Fruit fly (Drosophila melanogaster) whole organism, embryonic: ENCODE data around the gene CG5882.

ENCODE experiments used
- Atf3 ChIP-seq: fragments of 200-800 bp; sonication (Bioruptor generic); optimal IDR thresholded peaks from 3 replicates; lab custom pipeline; 2016; ENCODE audit warnings: missing biosample characterization, missing genetic modification characterization
- Atf6 ChIP-seq: fragments of 200-800 bp; sonication (Bioruptor generic); IDR thresholded peaks from 2 replicates; pipeline ENCODE4 v1.3.6; 2022; ENCODE audit warnings: missing biosample characterization, missing genetic modification characterization
- Awh ChIP-seq: fragments of 200-800 bp; sonication (Bioruptor generic); IDR thresholded peaks from 2 replicates; pipeline ENCODE4, ENCODE4 v1.3.6; 2022; ENCODE audit warnings: missing biosample characterization, missing genetic modification characterization
- Bgb ChIP-seq: fragments of 200-800 bp; sonication (Bioruptor generic); IDR thresholded peaks from 2 replicates; pipeline ENCODE4 v1.3.6; 2022; ENCODE audit warnings: missing biosample characterization, missing genetic modification characterization; ENCODE audit not compliant: partially characterized antibody
- CG1024 ChIP-seq: fragments of 200-800 bp; sonication (Bioruptor generic); IDR thresholded peaks from 2 replicates; pipeline ENCODE4 v1.3.6; 2022; ENCODE audit warnings: missing biosample characterization, missing genetic modification characterization
- CG10431 ChIP-seq: fragments of 200-800 bp; sonication (Bioruptor generic); optimal IDR thresholded peaks from 3 replicates; lab custom pipeline; 2018; ENCODE audit warnings: missing biosample characterization, mild to moderate bottlenecking, missing genetic modification characterization
- CG12299 ChIP-seq: fragments of 200-800 bp; sonication (Bioruptor generic); optimal IDR thresholded peaks from 2 replicates; lab custom pipeline; 2018; ENCODE audit warnings: missing biosample characterization, mild to moderate bottlenecking, missing genetic modification characterization
- CG15601 ChIP-seq: fragments of 200-800 bp; sonication (Bioruptor generic); optimal IDR thresholded peaks from 3 replicates; lab custom pipeline; 2019; ENCODE audit warnings: missing biosample characterization, mild to moderate bottlenecking, missing genetic modification characterization, moderate library complexity
- CG1602 ChIP-seq: fragments of 200-800 bp; sonication (Bioruptor generic); optimal IDR thresholded peaks from 3 replicates; lab custom pipeline; 2016; ENCODE audit warnings: missing biosample characterization, missing genetic modification characterization
- CG16779 ChIP-seq: fragments of 200-800 bp; sonication (Bioruptor generic); IDR thresholded peaks from 2 replicates; pipeline ENCODE4 v1.3.6; 2022; ENCODE audit warnings: missing biosample characterization, missing genetic modification characterization
- CG2202 ChIP-seq: fragments of 200-800 bp; sonication (Bioruptor generic); optimal IDR thresholded peaks from 2 replicates; lab custom pipeline; 2018; ENCODE audit warnings: missing biosample characterization, mild to moderate bottlenecking, missing genetic modification characterization
- CG32767 ChIP-seq: fragments of 200-800 bp; sonication (Bioruptor generic); IDR thresholded peaks from 2 replicates; pipeline ENCODE4 v1.3.6; 2022; ENCODE audit warnings: missing biosample characterization, missing genetic modification characterization
- CG42726 ChIP-seq: fragments of 200-800 bp; sonication (Bioruptor generic); IDR thresholded peaks from 2 replicates; pipeline ENCODE4 v1.3.6; 2022; ENCODE audit warnings: missing biosample characterization, missing genetic modification characterization; ENCODE audit not compliant: partially characterized antibody
- CG4424 ChIP-seq: fragments of 200-800 bp; sonication (Bioruptor generic); optimal IDR thresholded peaks from 3 replicates; lab custom pipeline; 2016; ENCODE audit warnings: missing biosample characterization, missing genetic modification characterization
- CG7556 ChIP-seq: fragments of 200-800 bp; sonication (Bioruptor generic); optimal IDR thresholded peaks from 2 replicates; lab custom pipeline; 2017; ENCODE audit warnings: missing biosample characterization, mild to moderate bottlenecking, missing genetic modification characterization
- CG7839 ChIP-seq: fragments of 200-800 bp; sonication (Bioruptor generic); optimal IDR thresholded peaks from 3 replicates; lab custom pipeline; 2018; ENCODE audit warnings: missing biosample characterization, mild to moderate bottlenecking, missing genetic modification characterization, moderate library complexity
- CG8359 ChIP-seq: fragments of 200-800 bp; sonication (Bioruptor generic); optimal IDR thresholded peaks from 2 replicates; lab custom pipeline; 2017; ENCODE audit warnings: missing biosample characterization, mild to moderate bottlenecking, missing genetic modification characterization, borderline replicate concordance
- Deaf1 ChIP-seq: fragments of 200-800 bp; optimal IDR thresholded peaks from 3 replicates; lab custom pipeline; 2019; ENCODE audit warnings: missing biosample characterization, mild to moderate bottlenecking, missing genetic modification characterization, moderate library complexity
- Dfd ChIP-seq, 2 experiments: fragments of >200 bp; optimal IDR thresholded peaks; 2 replicates each; lab custom pipeline; 2017; ENCODE audit warnings: missing biosample characterization in 2 of 2, missing genetic modification characterization in 2 of 2
- Dref ChIP-seq: fragments of 200-800 bp; sonication (Bioruptor generic); IDR thresholded peaks from 2 replicates; pipeline ENCODE4 v1.3.6; 2022; ENCODE audit warnings: missing biosample characterization, missing genetic modification characterization
- E2f2 ChIP-seq: fragments of 200-800 bp; sonication (Bioruptor generic); IDR thresholded peaks from 2 replicates; pipeline ENCODE4 v1.3.6; 2022; ENCODE audit warnings: missing biosample characterization, missing genetic modification characterization
- ERR ChIP-seq: fragments of 200-800 bp; sonication (Bioruptor generic); optimal IDR thresholded peaks from 2 replicates; lab custom pipeline; 2016; ENCODE audit warnings: missing biosample characterization, missing genetic modification characterization
- Ets65A ChIP-seq: fragments of 200-800 bp; sonication (Bioruptor generic); peaks from one replicate; lab custom pipeline; 2016; ENCODE audit warnings: missing biosample characterization, missing genetic modification characterization
- HLH3B ChIP-seq: fragments of 200-800 bp; sonication (Bioruptor generic); IDR thresholded peaks from 2 replicates; pipeline ENCODE4 v1.3.6; 2022; ENCODE audit warnings: missing biosample characterization, missing genetic modification characterization
- HLHmδ ChIP-seq: fragments of 200-800 bp; sonication (Bioruptor generic); optimal IDR thresholded peaks from 2 replicates; lab custom pipeline; 2018; ENCODE audit warnings: missing biosample characterization, mild to moderate bottlenecking, missing genetic modification characterization, moderate library complexity
- MBD-R2 ChIP-seq: fragments of 200-800 bp; sonication (Bioruptor generic); IDR thresholded peaks from 2 replicates; pipeline ENCODE4 v1.3.6; 2022; ENCODE audit warnings: missing biosample characterization, missing genetic modification characterization
- MESR4 ChIP-seq: fragments of 200-800 bp; sonication (Bioruptor generic); optimal IDR thresholded peaks from 2 replicates; lab custom pipeline; 2018; ENCODE audit warnings: missing biosample characterization, mild to moderate bottlenecking, missing genetic modification characterization, moderate library complexity
- Myb ChIP-seq: fragments of 200-800 bp; sonication (Bioruptor generic); optimal IDR thresholded peaks from 2 replicates; lab custom pipeline; 2016; ENCODE audit warnings: missing biosample characterization, missing genetic modification characterization
- Nf-YB ChIP-seq: fragments of 200-800 bp; sonication (Bioruptor generic); optimal IDR thresholded peaks from 3 replicates; lab custom pipeline; 2019; ENCODE audit warnings: missing biosample characterization, mild to moderate bottlenecking, missing genetic modification characterization, moderate library complexity
- Poxn ChIP-seq: fragments of 200-800 bp; sonication (Bioruptor generic); IDR thresholded peaks from 2 replicates; pipeline ENCODE4 v1.3.6; 2022; ENCODE audit warnings: missing biosample characterization, missing genetic modification characterization
- Sry-β ChIP-seq: fragments of 200-800 bp; sonication (Bioruptor generic); optimal IDR thresholded peaks from 2 replicates; lab custom pipeline; 2018; ENCODE audit warnings: missing biosample characterization, mild to moderate bottlenecking, missing genetic modification characterization, moderate library complexity
- Sry-δ ChIP-seq: fragments of 200-800 bp; sonication (Bioruptor generic); optimal IDR thresholded peaks from 2 replicates; lab custom pipeline; 2016; ENCODE audit warnings: missing biosample characterization, missing genetic modification characterization
- Usf ChIP-seq: fragments of 200-800 bp; sonication (Bioruptor generic); optimal IDR thresholded peaks from 2 replicates; lab custom pipeline; 2017; ENCODE audit warnings: missing genotype, missing biosample characterization, missing genetic modification characterization
- Xbp1 ChIP-seq: fragments of 200-800 bp; sonication (Bioruptor generic); optimal IDR thresholded peaks from 3 replicates; lab custom pipeline; 2016; ENCODE audit warnings: missing biosample characterization, mild to moderate bottlenecking, missing genetic modification characterization
- amos ChIP-seq: fragments of 200-800 bp; sonication (Bioruptor generic); IDR thresholded peaks from 2 replicates; pipeline ENCODE4 v1.3.6; 2022; ENCODE audit warnings: missing biosample characterization, missing genetic modification characterization; ENCODE audit not compliant: partially characterized antibody
- ato ChIP-seq: fragments of 200-800 bp; sonication (Bioruptor generic); IDR thresholded peaks from 2 replicates; pipeline ENCODE4 v1.3.6; 2022; ENCODE audit warnings: missing biosample characterization, missing genetic modification characterization; ENCODE audit not compliant: partially characterized antibody
- bab2 ChIP-seq: fragments of 200-800 bp; sonication (Bioruptor generic); optimal IDR thresholded peaks from 2 replicates; lab custom pipeline; 2016; ENCODE audit warnings: missing biosample characterization, missing genetic modification characterization
- chif ChIP-seq, 2 experiments: fragments of 200-800 bp; sonication (Bioruptor generic); optimal IDR thresholded peaks; 3 replicates each; lab custom pipeline; 2016; ENCODE audit warnings: missing biosample characterization in 2 of 2, missing genetic modification characterization in 2 of 2
- crp ChIP-seq, 2 experiments: fragments of 200-800 bp; sonication (Bioruptor generic); optimal IDR thresholded peaks; 2 replicates in 1 of 2; 3 replicates in 1 of 2; lab custom pipeline; 2017; ENCODE audit warnings: missing biosample characterization in 2 of 2, missing genetic modification characterization in 2 of 2, mild to moderate bottlenecking in 1 of 2, moderate library complexity in 1 of 2
- danr ChIP-seq: fragments of 200-800 bp; sonication (Bioruptor generic); IDR thresholded peaks from 2 replicates; pipeline ENCODE4 v1.3.6; 2022; ENCODE audit warnings: missing biosample characterization, missing genetic modification characterization
- gt ChIP-seq: fragments of 200-800 bp; sonication (Bioruptor generic); IDR thresholded peaks from 2 replicates; pipeline ENCODE4 v1.3.6; 2022; ENCODE audit warnings: missing biosample characterization, missing genetic modification characterization
- nmo ChIP-seq: fragments of 200-800 bp; sonication (Bioruptor generic); optimal IDR thresholded peaks from 2 replicates; lab custom pipeline; 2018; ENCODE audit warnings: missing biosample characterization, mild to moderate bottlenecking, missing genetic modification characterization, moderate library complexity
- pfk ChIP-seq: fragments of 200-800 bp; sonication (Bioruptor generic); optimal IDR thresholded peaks from 2 replicates; lab custom pipeline; 2018; ENCODE audit warnings: missing biosample characterization, mild to moderate bottlenecking, missing genetic modification characterization, moderate library complexity
- phol ChIP-seq: fragments of 200-800 bp; sonication (Bioruptor generic); optimal IDR thresholded peaks from 3 replicates; lab custom pipeline; 2018; ENCODE audit warnings: missing biosample characterization, mild to moderate bottlenecking, missing genetic modification characterization, moderate library complexity
- prd ChIP-seq, 3 experiments: fragments of >200 bp in 2 of 3; fragments of 200-800 bp in 1 of 3; sonication (Bioruptor generic) in 1 of 3; optimal IDR thresholded peaks in 2 of 3; IDR thresholded peaks in 1 of 3; 2 replicates in 2 of 3; 3 replicates in 1 of 3; pipeline versions ENCODE4 v1.3.6 to Lab custom; 2017 to 2022; ENCODE audit warnings: missing biosample characterization in 1 of 3, missing genetic modification characterization in 1 of 3
- repo ChIP-seq: fragments of 200-800 bp; sonication (Bioruptor generic); optimal IDR thresholded peaks from 2 replicates; lab custom pipeline; 2016; ENCODE audit warnings: missing biosample characterization, missing genetic modification characterization
- salm ChIP-seq: fragments of 200-800 bp; sonication (Bioruptor generic); optimal IDR thresholded peaks from 2 replicates; lab custom pipeline; 2018; ENCODE audit warnings: missing biosample characterization, mild to moderate bottlenecking, missing genetic modification characterization
- sens ChIP-seq: fragments of 200-800 bp; sonication (Bioruptor generic); peaks from one replicate; lab custom pipeline; 2016; ENCODE audit warnings: missing biosample characterization, missing genetic modification characterization
- tgo ChIP-seq: fragments of 200-800 bp; sonication (Bioruptor generic); IDR thresholded peaks from 3 replicates; pipeline ENCODE4 v1.3.6; 2022; ENCODE audit warnings: missing biosample characterization, missing genetic modification characterization
- tup ChIP-seq: fragments of 200-800 bp; sonication (Bioruptor generic); optimal IDR thresholded peaks from 2 replicates; lab custom pipeline; 2016; ENCODE audit warnings: missing biosample characterization, mild to moderate bottlenecking, missing genetic modification characterization, moderate library complexity

The CG5882 gene

DNA sequence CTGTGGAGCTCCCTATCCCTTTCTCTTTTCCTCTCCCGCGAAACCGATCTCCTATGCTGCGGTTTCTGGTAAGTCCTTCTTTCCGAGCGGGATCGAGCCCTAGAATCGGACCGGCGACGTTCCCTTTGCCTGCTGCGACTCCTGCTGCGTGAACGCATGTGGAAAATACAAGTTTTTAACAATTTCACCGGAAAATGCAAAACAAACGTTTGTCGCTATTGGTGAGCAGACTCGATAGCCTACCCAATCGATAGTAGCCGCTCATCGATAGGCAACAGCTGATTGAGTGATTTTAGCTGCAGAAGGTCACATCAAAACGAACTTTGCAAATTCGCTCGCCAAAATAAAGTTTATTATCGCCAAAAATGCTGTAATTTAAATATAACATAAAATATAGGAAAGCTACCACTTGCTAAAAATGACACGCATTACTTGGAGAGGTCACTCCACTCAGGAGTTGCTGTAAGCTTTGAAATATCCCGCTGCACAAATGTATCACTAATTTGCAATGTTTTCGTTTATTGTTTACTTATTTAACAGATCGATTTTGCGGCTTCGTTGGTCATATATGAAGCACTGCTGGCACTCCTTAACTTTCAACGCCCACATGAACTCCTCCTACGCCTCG is 1.9 kb upstream of the CG5882 start, which contains the start of the genes CG6066 and CG5880 (continued):
- TF ChIP-seq CG8359 (no peak), repo (GFP tag; lab: Kevin White, UChicago) (no peak), ERR (GFP tag; lab: Kevin White, UChicago) (no peak), CG1602 (no peak), Dref (GFP tag; lab: Robert Waterston, UW) (peak; percentile 85), Poxn (no peak), E2f2 (peak; percentile 48), crp (GFP tag; optimal IDR thresholded peaks at IDR 0.05; lab: Kevin White, UChicago) (peak; percentile 70 to 95), MBD-R2 (GFP tag; lab: Robert Waterston, UW) (peak; percentile 97), Dfd (GFP tag; optimal IDR thresholded peaks at IDR 0.05; lab: Kevin White, UChicago) (no peak), MESR4 (GFP tag; lab: Kevin White, UChicago) (peak; percentile 63), ato (GFP tag; lab: Robert Waterston, UW) (peak; percentile 83), CG32767 (no peak), Nf-YB (peak; percentile 6), danr (GFP tag; lab: Robert Waterston, UW) (no peak), salm (tag; lab: Kevin White, UChicago) (no peak), nmo (GFP tag; lab: Kevin White, UChicago) (peak; percentile 9), chif (GFP tag; optimal IDR thresholded peaks at IDR 0.05; lab: Kevin White, UChicago) (no peak), Sry-β (GFP tag; lab: Kevin White, UChicago) (no peak), HLHmδ (GFP tag; lab: Kevin White, UChicago) (no peak), tgo (GFP tag; lab: Robert Waterston, UW) (no peak), CG42726 (GFP tag; lab: Robert Waterston, UW) (peak; percentile 58; the same call in 1 of the 2 replicates), CG4424 (GFP tag; lab: Kevin White, UChicago) (no peak), Atf6 (GFP tag; lab: Robert Waterston, UW) (no peak), Usf (GFP tag; lab: Kevin White, UChicago) (no peak), Myb (peak; percentile 29), gt (GFP tag; lab: Robert Waterston, UW) (no peak), HLH3B (GFP tag; lab: Robert Waterston, UW) (no peak), amos (GFP tag; lab: Robert Waterston, UW) (peak; percentile 85), prd (optimal IDR thresholded peaks at IDR 0.05; lab: Kevin White, UChicago) (no peak), prd (GFP tag; IDR thresholded peaks at IDR 0.05; lab: Robert Waterston, UW) (no peak), phol (no peak), Ets65A (GFP tag; lab: Kevin White, UChicago) (peak; percentile 87), bab2 (GFP tag; lab: Kevin White, UChicago) (no peak), pfk (no peak), CG16779 (GFP tag; lab: Robert Waterston, UW) (0 out of 2 replicates have a peak, but pooled peaks have one; percentile 2), sens (GFP tag; lab: Kevin White, UChicago) (peak; percentile 62), Atf3 (GFP tag; lab: Kevin White, UChicago) (no peak), CG1024 (GFP tag; lab: Robert Waterston, UW) (no peak), CG2202 (tag; lab: Kevin White, UChicago) (no peak), tup (GFP tag; lab: Kevin White, UChicago) (no peak), Deaf1 (tag; lab: Kevin White, UChicago) (no peak), CG12299 (tag; lab: Kevin White, UChicago) (no peak), CG7839 (tag; lab: Kevin White, UChicago) (no peak), Xbp1 (GFP tag; lab: Kevin White, UChicago) (no peak), Bgb (GFP tag; lab: Robert Waterston, UW) (peak; percentile 85), Sry-δ (GFP tag; lab: Kevin White, UChicago) (peak; percentile 84), CG7556 (GFP tag; lab: Kevin White, UChicago) (no peak), CG10431 (GFP tag; lab: Kevin White, UChicago) (no peak), CG15601 (tag; lab: Kevin White, UChicago) (no peak), Awh (GFP tag; lab: Robert Waterston, UW) (no peak)
